Fruit fly (Drosophila melanogaster) whole organism, embryonic: ENCODE measurements around the gene CG1986.

Source experiments
- BtbVII ChIP-seq: fragments of 200-800 bp; sonication (Bioruptor generic); optimal IDR thresholded peaks from 3 replicates; lab custom pipeline; 2017; ENCODE audit warnings: missing biosample characterization, mild to moderate bottlenecking, missing genetic modification characterization
- CG10209 ChIP-seq: fragments of 200-800 bp; sonication (Bioruptor generic); optimal IDR thresholded peaks from 3 replicates; lab custom pipeline; 2017; ENCODE audit warnings: missing biosample characterization, mild to moderate bottlenecking, missing genetic modification characterization, missing genetic modification reagents
- CG10543 ChIP-seq: fragments of 200-800 bp; sonication (Bioruptor generic); optimal IDR thresholded peaks from 3 replicates; lab custom pipeline; 2017; ENCODE audit warnings: missing biosample characterization, mild to moderate bottlenecking, missing genetic modification characterization, moderate library complexity
- CG11723 ChIP-seq: fragments of 200-800 bp; sonication (Bioruptor generic); optimal IDR thresholded peaks from 2 replicates; lab custom pipeline; 2017; ENCODE audit warnings: missing biosample characterization, mild to moderate bottlenecking, missing genetic modification characterization
- CG12769 ChIP-seq: fragments of 200-800 bp; sonication (Bioruptor generic); optimal IDR thresholded peaks from 2 replicates; lab custom pipeline; 2019; ENCODE audit warnings: missing biosample characterization, mild to moderate bottlenecking, missing genetic modification characterization, moderate library complexity
- CG13775 ChIP-seq: fragments of 200-800 bp; sonication (Bioruptor generic); optimal IDR thresholded peaks from 3 replicates; lab custom pipeline; 2017; ENCODE audit warnings: missing biosample characterization, mild to moderate bottlenecking, missing genetic modification characterization
- CG14667 ChIP-seq: fragments of 200-800 bp; sonication (Bioruptor generic); IDR thresholded peaks from 2 replicates; pipeline ENCODE4 v1.3.6; 2022; ENCODE audit warnings: missing biosample characterization, missing genetic modification characterization
- CG17328 ChIP-seq: fragments of 200-800 bp; sonication (Bioruptor generic); IDR thresholded peaks from 2 replicates; pipeline ENCODE4 v1.3.6; 2022; ENCODE audit warnings: missing biosample characterization, missing genetic modification characterization
- CG18599 ChIP-seq: fragments of 200-800 bp; sonication (Bioruptor generic); optimal IDR thresholded peaks from 3 replicates; lab custom pipeline; 2017; ENCODE audit warnings: missing biosample characterization, missing genetic modification characterization, mild to moderate bottlenecking, moderate library complexity, missing genetic modification reagents
- CG30431 ChIP-seq: fragments of 200-800 bp; sonication (Bioruptor generic); optimal IDR thresholded peaks from 2 replicates; lab custom pipeline; 2017; ENCODE audit warnings: missing biosample characterization, missing genetic modification characterization
- CG4820 ChIP-seq: fragments of 200-800 bp; sonication (Bioruptor generic); optimal IDR thresholded peaks from 3 replicates; lab custom pipeline; 2016; ENCODE audit warnings: missing biosample characterization, missing genetic modification characterization
- CG6254 ChIP-seq: fragments of 200-800 bp; sonication (Bioruptor generic); optimal IDR thresholded peaks from 3 replicates; lab custom pipeline; 2017; ENCODE audit warnings: mild to moderate bottlenecking, missing biosample characterization, missing genetic modification reagents, missing genetic modification characterization
- CG8765 ChIP-seq: fragments of 200-800 bp; sonication (Bioruptor generic); IDR thresholded peaks from 2 replicates; pipeline ENCODE4 v1.3.6; 2022; ENCODE audit warnings: missing biosample characterization, missing genetic modification characterization
- Chrac-16 ChIP-seq: fragments of 200-800 bp; sonication (Bioruptor generic); optimal IDR thresholded peaks from 3 replicates; lab custom pipeline; 2016; ENCODE audit warnings: missing biosample characterization, missing genetic modification characterization
- CoRest ChIP-seq: fragments of 200-800 bp; sonication (Bioruptor generic); optimal IDR thresholded peaks from 3 replicates; lab custom pipeline; 2018; ENCODE audit warnings: missing biosample characterization, mild to moderate bottlenecking, missing genetic modification characterization, moderate library complexity
- Dref ChIP-seq: fragments of 200-800 bp; sonication (Bioruptor generic); IDR thresholded peaks from 2 replicates; pipeline ENCODE4 v1.3.6; 2022; ENCODE audit warnings: missing biosample characterization, missing genetic modification characterization
- HLH4C ChIP-seq: fragments of 200-800 bp; sonication (Bioruptor generic); IDR thresholded peaks from 3 replicates; pipeline ENCODE4 v1.3.6; 2022; ENCODE audit warnings: missing biosample characterization, missing genetic modification characterization; ENCODE audit not compliant: partially characterized antibody
- Meics ChIP-seq: fragments of 200-800 bp; sonication (Bioruptor generic); optimal IDR thresholded peaks from 2 replicates; lab custom pipeline; 2017; ENCODE audit warnings: missing biosample characterization, mild to moderate bottlenecking, missing genetic modification characterization
- Mes4 ChIP-seq: fragments of 200-800 bp; sonication (Bioruptor generic); optimal IDR thresholded peaks from 2 replicates; lab custom pipeline; 2016; ENCODE audit warnings: missing biosample characterization, missing genetic modification characterization
- Rx ChIP-seq: fragments of 200-800 bp; sonication (Bioruptor generic); IDR thresholded peaks from 2 replicates; pipeline ENCODE4 v1.3.6; 2022; ENCODE audit warnings: missing biosample characterization, missing genetic modification characterization
- Ssrp ChIP-seq: fragments of 200-800 bp; sonication (Bioruptor generic); optimal IDR thresholded peaks from 2 replicates; lab custom pipeline; 2018; ENCODE audit warnings: missing biosample characterization, mild to moderate bottlenecking, missing genetic modification characterization, moderate library complexity
- Stat92E ChIP-seq, 3 experiments: fragments of >200 bp in 2 of 3; fragments of 200-800 bp in 1 of 3; sonication (Bioruptor generic) in 1 of 3; optimal IDR thresholded peaks; 2 replicates each; lab custom pipeline; 2017 to 2019; ENCODE audit warnings: missing biosample characterization in 3 of 3, missing genetic modification characterization in 3 of 3, mild to moderate bottlenecking in 1 of 3, moderate library complexity in 1 of 3
- ac ChIP-seq: fragments of 200-800 bp; sonication (Bioruptor generic); optimal IDR thresholded peaks from 3 replicates; lab custom pipeline; 2017; ENCODE audit warnings: missing biosample characterization, mild to moderate bottlenecking, missing genetic modification characterization
- cg ChIP-seq: fragments of 200-800 bp; sonication (Bioruptor generic); optimal IDR thresholded peaks from 3 replicates; lab custom pipeline; 2019; ENCODE audit warnings: missing biosample characterization, mild to moderate bottlenecking, missing genetic modification characterization, moderate library complexity
- chinmo ChIP-seq: fragments of 200-800 bp; sonication (Bioruptor generic); IDR thresholded peaks from 4 replicates; pipeline ENCODE4 v1.3.6; 2022; ENCODE audit warnings: missing biosample characterization, missing genetic modification characterization; ENCODE audit not compliant: partially characterized antibody
- da ChIP-seq: fragments of 200-800 bp; sonication (Bioruptor generic); optimal IDR thresholded peaks from 2 replicates; lab custom pipeline; 2016; ENCODE audit warnings: missing biosample characterization, missing genetic modification characterization
- fd3F ChIP-seq: fragments of 200-800 bp; sonication (Bioruptor generic); optimal IDR thresholded peaks from 2 replicates; lab custom pipeline; 2018; ENCODE audit warnings: missing biosample characterization, mild to moderate bottlenecking, missing genetic modification characterization, moderate library complexity
- fru ChIP-seq: fragments of >200 bp; optimal IDR thresholded peaks from 2 replicates; lab custom pipeline; 2017
- ftz-f1 ChIP-seq: fragments of 200-800 bp; sonication (Bioruptor generic); optimal IDR thresholded peaks from 2 replicates; lab custom pipeline; 2016; ENCODE audit warnings: missing biosample characterization, missing genetic modification characterization
- hb ChIP-seq: fragments of 200-800 bp; sonication (Bioruptor generic); IDR thresholded peaks from 3 replicates; pipeline ENCODE4 v1.3.6; 2022; ENCODE audit warnings: missing biosample characterization, missing genetic modification characterization; ENCODE audit not compliant: partially characterized antibody
- odd ChIP-seq: fragments of 200-800 bp; sonication (Bioruptor generic); optimal IDR thresholded peaks from 2 replicates; lab custom pipeline; 2017; ENCODE audit warnings: missing biosample characterization, mild to moderate bottlenecking, missing genetic modification characterization
- repo ChIP-seq: fragments of 200-800 bp; sonication (Bioruptor generic); optimal IDR thresholded peaks from 2 replicates; lab custom pipeline; 2016; ENCODE audit warnings: missing biosample characterization, missing genetic modification characterization
- row ChIP-seq: fragments of 200-800 bp; sonication (Bioruptor generic); IDR thresholded peaks from 3 replicates; pipeline ENCODE4 v1.3.6; 2022; ENCODE audit warnings: missing biosample characterization, missing genetic modification characterization
- salm ChIP-seq: fragments of 200-800 bp; sonication (Bioruptor generic); optimal IDR thresholded peaks from 2 replicates; lab custom pipeline; 2018; ENCODE audit warnings: missing biosample characterization, mild to moderate bottlenecking, missing genetic modification characterization
- sd ChIP-seq: fragments of 200-800 bp; sonication (Bioruptor generic); optimal IDR thresholded peaks from 3 replicates; lab custom pipeline; 2018; ENCODE audit warnings: missing biosample characterization, mild to moderate bottlenecking, missing genetic modification characterization, moderate library complexity
- tio ChIP-seq: fragments of 200-800 bp; sonication (Bioruptor generic); optimal IDR thresholded peaks from 2 replicates; lab custom pipeline; 2017; ENCODE audit warnings: missing biosample characterization, missing genetic modification characterization, inconsistent platforms
- tna ChIP-seq: fragments of 200-800 bp; sonication (Bioruptor generic); IDR thresholded peaks from 2 replicates; pipeline ENCODE4 v1.3.6; 2022; ENCODE audit warnings: missing biosample characterization, missing genetic modification characterization; ENCODE audit not compliant: partially characterized antibody
- trh ChIP-seq: fragments of 200-800 bp; sonication (Bioruptor generic); optimal IDR thresholded peaks from 2 replicates; lab custom pipeline; 2016; ENCODE audit warnings: missing biosample characterization, missing genetic modification characterization
- unpg ChIP-seq: fragments of 200-800 bp; sonication (Bioruptor generic); optimal IDR thresholded peaks from 3 replicates; lab custom pipeline; 2018; ENCODE audit warnings: missing biosample characterization, mild to moderate bottlenecking, missing genetic modification characterization, moderate library complexity
- vvl ChIP-seq: fragments of 200-800 bp; sonication (Bioruptor generic); IDR thresholded peaks from 2 replicates; pipeline ENCODE4 v1.3.6; 2022; ENCODE audit warnings: missing biosample characterization, missing genetic modification characterization
- wor ChIP-seq: fragments of 200-800 bp; sonication (Bioruptor generic); IDR thresholded peaks from 2 replicates; pipeline ENCODE4 v1.3.6; 2022; ENCODE audit warnings: missing biosample characterization, missing genetic modification characterization

Gene CG1986

DNA sequence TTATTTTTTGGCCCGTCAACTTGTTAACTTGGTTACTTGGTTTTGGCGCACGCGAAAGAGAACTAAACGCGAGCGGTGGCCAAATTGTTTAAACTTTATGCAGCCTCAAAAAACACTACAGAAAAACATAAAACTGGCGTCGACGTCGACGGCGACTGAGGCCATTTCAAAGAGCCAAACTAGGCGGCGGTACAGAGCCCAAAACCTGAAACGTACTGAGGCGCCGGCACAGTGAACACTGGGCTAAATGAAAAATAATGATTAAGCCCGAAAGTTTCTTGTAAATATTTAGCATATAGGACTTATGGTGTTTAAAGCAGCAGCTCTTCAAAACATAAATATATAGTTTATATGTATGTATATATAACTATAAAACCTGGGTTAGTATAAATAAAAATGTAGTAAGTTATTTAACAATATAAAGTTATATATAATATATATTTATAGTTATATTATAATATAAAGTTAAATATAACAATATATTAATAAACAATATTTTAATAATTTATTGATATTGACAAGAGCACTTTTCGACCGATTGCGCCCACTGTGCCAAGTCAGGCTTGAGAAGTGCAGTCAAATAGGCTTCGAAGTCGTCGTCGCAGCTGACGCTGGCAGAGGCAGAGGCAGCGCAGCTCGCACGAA lies 11.3 kb downstream of the CG1986 start, which contains the start of gene CG15249 (continued):
- TF ChIP-seq CG6254 (peak; percentile 36), odd (GFP tag; lab: Kevin White, UChicago) (peak; percentile 69), Dref (GFP tag; lab: Robert Waterston, UW) (no peak), CG30431 (GFP tag; lab: Kevin White, UChicago) (no peak), Ssrp (peak; percentile 67), Meics (peak; percentile 42), Chrac-16 (GFP tag; lab: Kevin White, UChicago) (no peak), Rx (GFP tag; lab: Robert Waterston, UW) (no peak), unpg (peak; percentile 61), CG13775 (peak; percentile 19), salm (tag; lab: Kevin White, UChicago) (peak; percentile 45), ac (GFP tag; lab: Kevin White, UChicago) (no peak), repo (no peak), CG10209 (peak; percentile 56), CG10543 (GFP tag; lab: Kevin White, UChicago) (peak; percentile 14), CG18599 (GFP tag; lab: Kevin White, UChicago) (peak; percentile 49), CoRest (peak; percentile 75), BtbVII (peak; percentile 20), CG17328 (no peak), fd3F (GFP tag; lab: Kevin White, UChicago) (peak; percentile 8), row (GFP tag; lab: Robert Waterston, UW) (peak; percentile 46; the same call in 1 of the 3 replicates), fru (no peak), CG8765 (no peak), CG14667 (GFP tag; lab: Robert Waterston, UW) (no peak), da (GFP tag; lab: Kevin White, UChicago) (no peak)

DNA sequence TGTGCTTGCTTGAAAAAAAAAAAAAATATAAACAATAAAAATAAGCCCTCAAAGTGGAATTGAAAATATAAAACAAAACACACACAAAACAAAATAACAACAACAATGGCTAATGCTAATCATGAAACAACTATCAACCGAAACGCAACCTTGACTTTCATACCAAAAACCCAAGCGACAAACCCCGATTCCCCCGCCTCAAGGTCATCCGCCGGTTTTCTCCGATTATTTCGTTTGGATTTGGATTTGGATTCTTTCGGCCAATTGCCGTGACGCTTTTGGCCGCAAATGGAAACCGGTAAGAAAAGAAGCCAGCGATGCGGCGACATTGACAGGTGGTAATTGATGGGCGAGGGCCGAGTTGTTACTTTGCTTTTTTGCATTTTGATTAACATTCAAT lies 13.3 kb downstream of the CG1986 start:
- TF ChIP-seq tna (GFP tag; lab: Robert Waterston, UW) (no peak), chinmo (GFP tag; lab: Robert Waterston, UW) (peak; percentile 79; the same call in 1 of the 4 replicates), trh (GFP tag; lab: Kevin White, UChicago) (no peak), Mes4 (GFP tag; lab: Kevin White, UChicago) (no peak), CG10543 (GFP tag; lab: Kevin White, UChicago) (no peak), sd (peak; percentile 29), tio (GFP tag; lab: Kevin White, UChicago) (no peak), hb (GFP tag; lab: Robert Waterston, UW) (no peak), wor (no peak), vvl (GFP tag; lab: Robert Waterston, UW) (no peak), ftz-f1 (peak; percentile 85), CG4820 (GFP tag; lab: Kevin White, UChicago) (no peak), CG12769 (tag; lab: Kevin White, UChicago) (peak; percentile 30), cg (GFP tag; lab: Kevin White, UChicago) (no peak), CG11723 (GFP tag; lab: Kevin White, UChicago) (no peak), HLH4C (GFP tag; lab: Robert Waterston, UW) (no peak), Stat92E (GFP tag; optimal IDR thresholded peaks at IDR 0.05; lab: Kevin White, UChicago) (no peak)
